Fruit fly (Drosophila melanogaster) whole organism, prepupa: Measurements from ENCODE around the gene CG31141.

ENCODE experiments used
- Blimp-1 ChIP-seq: fragments of 200-800 bp; sonication (Bioruptor generic); optimal IDR thresholded peaks from 3 replicates; lab custom pipeline; 2017; ENCODE audit warnings: missing biosample characterization, missing genetic modification characterization, mild to moderate bottlenecking, moderate library complexity, missing genetic modification reagents
- CG10631 ChIP-seq: fragments of 200-800 bp; sonication (Bioruptor generic); optimal IDR thresholded peaks from 2 replicates; lab custom pipeline; 2016; ENCODE audit warnings: missing biosample characterization, missing genetic modification characterization
- CG10669 ChIP-seq: fragments of 200-800 bp; sonication (Bioruptor generic); optimal IDR thresholded peaks from 3 replicates; lab custom pipeline; 2018; ENCODE audit warnings: missing biosample characterization, mild to moderate bottlenecking, missing genetic modification characterization, moderate library complexity
- CG11902 ChIP-seq: fragments of 200-800 bp; sonication (Bioruptor generic); optimal IDR thresholded peaks from 3 replicates; lab custom pipeline; 2016; ENCODE audit warnings: missing biosample characterization, missing genetic modification characterization
- CG15336 ChIP-seq: fragments of 200-800 bp; sonication (Bioruptor generic); IDR thresholded peaks from 2 replicates; pipeline ENCODE4 v1.3.6; 2022; ENCODE audit warnings: missing biosample characterization, missing genetic modification characterization
- CG1621 ChIP-seq: fragments of 200-800 bp; sonication (Bioruptor generic); optimal IDR thresholded peaks from 3 replicates; lab custom pipeline; 2018; ENCODE audit warnings: missing biosample characterization, mild to moderate bottlenecking, missing genetic modification characterization
- CG16779 ChIP-seq: fragments of 200-800 bp; sonication (Bioruptor generic); optimal IDR thresholded peaks from 3 replicates; lab custom pipeline; 2017; ENCODE audit warnings: missing biosample characterization, mild to moderate bottlenecking, missing genetic modification characterization
- CG3032 ChIP-seq: fragments of 200-800 bp; optimal IDR thresholded peaks from 2 replicates; lab custom pipeline; 2019; ENCODE audit warnings: missing biosample characterization, mild to moderate bottlenecking, missing genetic modification characterization, moderate library complexity
- CG31627 ChIP-seq: fragments of 200-800 bp; sonication (Bioruptor generic); optimal IDR thresholded peaks from 3 replicates; lab custom pipeline; 2016; ENCODE audit warnings: missing biosample characterization, missing genetic modification characterization
- CG32006 ChIP-seq: fragments of 200-800 bp; sonication (Bioruptor generic); optimal IDR thresholded peaks from 3 replicates; lab custom pipeline; 2017; ENCODE audit warnings: missing biosample characterization, mild to moderate bottlenecking, missing genetic modification characterization
- CG3919 ChIP-seq: fragments of 200-800 bp; sonication (Bioruptor generic); optimal IDR thresholded peaks from 3 replicates; lab custom pipeline; 2016; ENCODE audit warnings: missing biosample characterization, missing genetic modification characterization
- CG4318 ChIP-seq: fragments of 200-800 bp; sonication (Bioruptor generic); optimal IDR thresholded peaks from 3 replicates; lab custom pipeline; 2017; ENCODE audit warnings: missing biosample characterization, mild to moderate bottlenecking, missing genetic modification characterization
- CG6163 ChIP-seq: fragments of 200-800 bp; sonication (Bioruptor generic); IDR thresholded peaks from 3 replicates; pipeline ENCODE4 v1.3.6; 2022; ENCODE audit warnings: missing biosample characterization, missing genetic modification characterization
- CG6792 ChIP-seq: fragments of 200-800 bp; sonication (Bioruptor generic); optimal IDR thresholded peaks from 3 replicates; lab custom pipeline; 2016; ENCODE audit warnings: missing biosample characterization, missing genetic modification characterization
- CG6808 ChIP-seq: fragments of 200-800 bp; sonication (Bioruptor generic); optimal IDR thresholded peaks from 3 replicates; lab custom pipeline; 2017; ENCODE audit warnings: missing biosample characterization, missing genetic modification characterization, mild to moderate bottlenecking, moderate library complexity, missing genetic modification reagents
- CG6854 ChIP-seq: fragments of 200-800 bp; sonication (Bioruptor generic); optimal IDR thresholded peaks from 2 replicates; lab custom pipeline; 2017; ENCODE audit warnings: missing biosample characterization, mild to moderate bottlenecking, missing genetic modification characterization
- CG7368 ChIP-seq: fragments of 200-800 bp; sonication (Bioruptor generic); optimal IDR thresholded peaks from 3 replicates; lab custom pipeline; 2016; ENCODE audit warnings: missing biosample characterization, missing genetic modification characterization
- CG8119 ChIP-seq: fragments of 200-800 bp; sonication (Bioruptor generic); IDR thresholded peaks from 3 replicates; pipeline ENCODE4 v1.3.6; 2022; ENCODE audit warnings: missing biosample characterization, missing genetic modification characterization
- CG8319 ChIP-seq: fragments of 200-800 bp; sonication (Bioruptor generic); optimal IDR thresholded peaks from 3 replicates; lab custom pipeline; 2016; ENCODE audit warnings: missing biosample characterization, missing genetic modification characterization
- CG9139 ChIP-seq: fragments of 200-800 bp; sonication (Bioruptor generic); optimal IDR thresholded peaks from 3 replicates; lab custom pipeline; 2017; ENCODE audit warnings: missing biosample characterization, mild to moderate bottlenecking, missing genetic modification characterization
- Eip75B ChIP-seq: fragments of 200-800 bp; sonication (Bioruptor generic); optimal IDR thresholded peaks from 3 replicates; lab custom pipeline; 2016; ENCODE audit warnings: missing biosample characterization, missing genetic modification characterization
- Eip78C ChIP-seq: fragments of 200-800 bp; sonication (Bioruptor generic); peaks from one replicate; lab custom pipeline; 2016; ENCODE audit warnings: missing biosample characterization, missing genetic modification characterization
- Eip93F ChIP-seq: fragments of 200-800 bp; sonication (Bioruptor generic); optimal IDR thresholded peaks from 2 replicates; lab custom pipeline; 2016; ENCODE audit warnings: missing biosample characterization, mild to moderate bottlenecking, missing genetic modification characterization
- Ets21C ChIP-seq: fragments of 200-800 bp; sonication (Bioruptor generic); optimal IDR thresholded peaks from 3 replicates; lab custom pipeline; 2016; ENCODE audit warnings: missing biosample characterization, missing genetic modification characterization
- Hr39 ChIP-seq: fragments of 200-800 bp; sonication (Bioruptor generic); optimal IDR thresholded peaks from 2 replicates; lab custom pipeline; 2016; ENCODE audit warnings: missing biosample characterization, missing genetic modification characterization
- Hr4 ChIP-seq: fragments of 200-800 bp; sonication (Bioruptor generic); optimal IDR thresholded peaks from 3 replicates; lab custom pipeline; 2016; ENCODE audit warnings: missing biosample characterization, missing genetic modification characterization
- Lpt ChIP-seq: fragments of 200-800 bp; sonication (Bioruptor generic); optimal IDR thresholded peaks from 3 replicates; lab custom pipeline; 2016; ENCODE audit warnings: missing biosample characterization, missing genetic modification characterization
- Met ChIP-seq: fragments of 200-800 bp; sonication (Bioruptor generic); optimal IDR thresholded peaks from 3 replicates; lab custom pipeline; 2016; ENCODE audit warnings: missing biosample characterization, missing genetic modification characterization
- Smox ChIP-seq: fragments of 200-800 bp; sonication (Bioruptor generic); optimal IDR thresholded peaks from 3 replicates; lab custom pipeline; 2016; ENCODE audit warnings: missing biosample characterization, missing genetic modification characterization
- Sox102F ChIP-seq: fragments of 200-800 bp; sonication (Bioruptor generic); optimal IDR thresholded peaks from 2 replicates; lab custom pipeline; 2016; ENCODE audit warnings: missing biosample characterization, mild to moderate bottlenecking, missing genetic modification characterization
- Sox14 ChIP-seq: fragments of 200-800 bp; sonication (Bioruptor generic); optimal IDR thresholded peaks from 3 replicates; lab custom pipeline; 2016; ENCODE audit warnings: missing biosample characterization, missing genetic modification characterization
- Sox15 ChIP-seq: fragments of 200-800 bp; sonication (Bioruptor generic); optimal IDR thresholded peaks from 3 replicates; lab custom pipeline; 2016; ENCODE audit warnings: missing biosample characterization, missing genetic modification characterization
- achi ChIP-seq: fragments of 200-800 bp; sonication (Bioruptor generic); optimal IDR thresholded peaks from 3 replicates; lab custom pipeline; 2016; ENCODE audit warnings: missing biosample characterization, missing genetic modification characterization
- acj6 ChIP-seq: fragments of 200-800 bp; sonication (Bioruptor generic); optimal IDR thresholded peaks from 3 replicates; lab custom pipeline; 2016; ENCODE audit warnings: missing biosample characterization, missing genetic modification characterization
- cyc ChIP-seq: fragments of 200-800 bp; sonication (Bioruptor generic); optimal IDR thresholded peaks from 3 replicates; lab custom pipeline; 2016; ENCODE audit warnings: missing biosample characterization, missing genetic modification characterization
- dac ChIP-seq: fragments of 200-800 bp; sonication (Bioruptor generic); optimal IDR thresholded peaks from 2 replicates; lab custom pipeline; 2017; ENCODE audit warnings: missing biosample characterization, mild to moderate bottlenecking, missing genetic modification characterization
- dsx ChIP-seq: fragments of 200-800 bp; optimal IDR thresholded peaks from 3 replicates; lab custom pipeline; 2019; ENCODE audit warnings: missing biosample characterization, mild to moderate bottlenecking, missing genetic modification characterization, moderate library complexity; ENCODE audit not compliant: poor library complexity, severe bottlenecking
- eg ChIP-seq: fragments of 200-800 bp; sonication (Bioruptor generic); IDR thresholded peaks from 3 replicates; pipeline ENCODE4 v1.3.6; 2022; ENCODE audit warnings: missing biosample characterization, missing genetic modification characterization
- esn ChIP-seq: fragments of 200-800 bp; sonication (Bioruptor generic); optimal IDR thresholded peaks from 2 replicates; lab custom pipeline; 2016; ENCODE audit warnings: missing biosample characterization, mild to moderate bottlenecking, missing genetic modification characterization, moderate library complexity
- fd59A ChIP-seq: fragments of 200-800 bp; sonication (Bioruptor generic); optimal IDR thresholded peaks from 2 replicates; lab custom pipeline; 2017; ENCODE audit warnings: missing biosample characterization, mild to moderate bottlenecking, missing genetic modification characterization, missing genetic modification reagents
- fd85E ChIP-seq: fragments of 200-800 bp; sonication (Bioruptor generic); optimal IDR thresholded peaks from 3 replicates; lab custom pipeline; 2016; ENCODE audit warnings: missing biosample characterization, missing genetic modification characterization
- fkh ChIP-seq: fragments of 200-800 bp; sonication (Bioruptor generic); optimal IDR thresholded peaks from 3 replicates; lab custom pipeline; 2017; ENCODE audit warnings: missing biosample characterization, mild to moderate bottlenecking, missing genetic modification characterization, moderate library complexity
- lz ChIP-seq: fragments of 200-800 bp; sonication (Bioruptor generic); optimal IDR thresholded peaks from 3 replicates; lab custom pipeline; 2016; ENCODE audit warnings: missing biosample characterization, missing genetic modification characterization
- net ChIP-seq: fragments of 200-800 bp; sonication (Bioruptor generic); optimal IDR thresholded peaks from 3 replicates; lab custom pipeline; 2016; ENCODE audit warnings: missing biosample characterization, missing genetic modification characterization
- pdm3 ChIP-seq: fragments of 200-800 bp; sonication (Bioruptor generic); optimal IDR thresholded peaks from 3 replicates; lab custom pipeline; 2016; ENCODE audit warnings: missing biosample characterization, missing genetic modification characterization
- salr ChIP-seq, 2 experiments: fragments of 200-800 bp; sonication (Bioruptor generic); optimal IDR thresholded peaks; 3 replicates each; lab custom pipeline; 2016 to 2018; ENCODE audit warnings: missing biosample characterization in 2 of 2, missing genetic modification characterization in 2 of 2, mild to moderate bottlenecking in 1 of 2
- spab ChIP-seq: fragments of 200-800 bp; sonication (Bioruptor generic); optimal IDR thresholded peaks from 2 replicates; lab custom pipeline; 2017; ENCODE audit warnings: missing biosample characterization, mild to moderate bottlenecking, missing genetic modification characterization, missing genetic modification reagents
- ss ChIP-seq, 2 experiments: fragments of 200-800 bp; sonication (Bioruptor generic); optimal IDR thresholded peaks; 2 replicates in 1 of 2; 3 replicates in 1 of 2; lab custom pipeline; 2017 to 2018; ENCODE audit warnings: mild to moderate bottlenecking in 2 of 2, missing biosample characterization in 2 of 2, missing genetic modification characterization in 2 of 2, moderate library complexity in 1 of 2
- svp ChIP-seq: fragments of 200-800 bp; sonication (Bioruptor generic); peaks from one replicate; lab custom pipeline; 2016; ENCODE audit warnings: missing biosample characterization, missing genetic modification characterization
- vri ChIP-seq: fragments of 200-800 bp; sonication (Bioruptor generic); optimal IDR thresholded peaks from 3 replicates; lab custom pipeline; 2016; ENCODE audit warnings: missing biosample characterization, mild to moderate bottlenecking, missing genetic modification characterization

Gene CG31141

dm6 chr3R:23886270-23887095 lies 36.6 kb upstream of the CG31141 start:
- peak; percentile 95 for TF ChIP-seq CG3919 (GFP tag; lab: Kevin White, UChicago)
- TF ChIP-seq net (GFP tag; lab: Kevin White, UChicago) = peak; percentile 93
- TF ChIP-seq Met = peak; percentile 97
- TF ChIP-seq Hr39 (GFP tag; lab: Kevin White, UChicago) = peak; percentile 96
- peak; percentile 69 for TF ChIP-seq dac (GFP tag; lab: Kevin White, UChicago)
- TF ChIP-seq achi (GFP tag; lab: Kevin White, UChicago) = peak; percentile 95
- peak; percentile 90 for TF ChIP-seq Hr4 (GFP tag; lab: Kevin White, UChicago)
- peak; percentile 98 for TF ChIP-seq esn
- peak; percentile 94 for TF ChIP-seq CG10631 (GFP tag; lab: Kevin White, UChicago)
- TF ChIP-seq CG6792 (GFP tag; lab: Kevin White, UChicago) = peak; percentile 95
- TF ChIP-seq CG3032 (tag; lab: Kevin White, UChicago) = peak; percentile 97
- TF ChIP-seq salr (GFP tag; optimal IDR thresholded peaks at IDR 0.05; lab: Kevin White, UChicago) = peak; percentile 79 to 91
- peak; percentile 94 for TF ChIP-seq CG8119 (GFP tag; lab: Robert Waterston, UW)
- TF ChIP-seq dsx = peak; percentile 94
- TF ChIP-seq CG31627 (GFP tag; lab: Kevin White, UChicago) = peak; percentile 97
- TF ChIP-seq CG6163 (GFP tag; lab: Robert Waterston, UW) = peak; percentile 92
- peak; percentile 96 for TF ChIP-seq CG15336 (GFP tag; lab: Robert Waterston, UW)
- TF ChIP-seq Eip78C = peak; percentile 99
- peak; percentile 91 for TF ChIP-seq Sox15 (GFP tag; lab: Kevin White, UChicago)
- peak; percentile 93 for TF ChIP-seq CG1621 (tag; lab: Kevin White, UChicago)
- peak; percentile 97 for TF ChIP-seq lz (GFP tag; lab: Kevin White, UChicago)
- TF ChIP-seq CG6808 (GFP tag; lab: Kevin White, UChicago) = peak; percentile 96
- peak; percentile 79 for TF ChIP-seq CG4318
- TF ChIP-seq fd59A (GFP tag; lab: Kevin White, UChicago) = peak; percentile 92
- peak; percentile 95 for TF ChIP-seq Eip93F (GFP tag; lab: Kevin White, UChicago)
- TF ChIP-seq Ets21C (GFP tag; lab: Kevin White, UChicago) = peak; percentile 94
- TF ChIP-seq CG6854 = peak; percentile 92
- peak; percentile 88 for TF ChIP-seq CG16779 (tag; lab: Kevin White, UChicago)
- peak; percentile 90 for TF ChIP-seq CG7368 (GFP tag; lab: Kevin White, UChicago)
- TF ChIP-seq pdm3 = peak; percentile 93
- TF ChIP-seq Smox (GFP tag; lab: Kevin White, UChicago) = peak; percentile 97
- TF ChIP-seq Lpt (GFP tag; lab: Kevin White, UChicago) = peak; percentile 86
- peak; percentile 95 for TF ChIP-seq vri (GFP tag; lab: Kevin White, UChicago)
- peak; percentile 95 to 96 for TF ChIP-seq ss (GFP tag; optimal IDR thresholded peaks at IDR 0.05; lab: Kevin White, UChicago)
- peak; percentile 91 for TF ChIP-seq CG32006
- peak; percentile 87 for TF ChIP-seq CG8319
- peak; percentile 92 for TF ChIP-seq CG9139 (GFP tag; lab: Kevin White, UChicago)
- peak; percentile 94 for TF ChIP-seq cyc (GFP tag; lab: Kevin White, UChicago)
- peak; percentile 96 for TF ChIP-seq Sox14
- TF ChIP-seq CG11902 (GFP tag; lab: Kevin White, UChicago) = peak; percentile 83
- peak; percentile 84 for TF ChIP-seq Blimp-1 (GFP tag; lab: Kevin White, UChicago)
- peak; percentile 97 for TF ChIP-seq Sox102F
- TF ChIP-seq svp (GFP tag; lab: Kevin White, UChicago) = peak; percentile 99
- TF ChIP-seq acj6 = peak; percentile 96
- TF ChIP-seq fd85E (GFP tag; lab: Kevin White, UChicago) = peak; percentile 72
- peak; percentile 24 for TF ChIP-seq fkh (GFP tag; lab: Kevin White, UChicago)
- peak; percentile 95 for TF ChIP-seq CG10669 (GFP tag; lab: Kevin White, UChicago)
- TF ChIP-seq eg (GFP tag; lab: Robert Waterston, UW) = peak; percentile 90
- TF ChIP-seq Eip75B (GFP tag; lab: Kevin White, UChicago) = peak; percentile 98
- TF ChIP-seq spab = peak; percentile 95
